Comparison of ENCODE assay signal across 7 fruit fly cellular contexts in genomic region chr3L:6752278-6753096, dm6.
TF ChIP-seq lines count a peak whose summit lies in the region.

Gene velo, minus strand, starts transcription at chr3L:6752752.
Gene Sbds, plus strand, starts transcription at chr3L:6752913.

- peak; percentile 93 for TF ChIP-seq CTCF in S2 (optimal IDR thresholded peaks at IDR 0.05; lab: Kevin White, UChicago)
- TF ChIP-seq CTCF in whole organism, embryonic (GFP tag; optimal IDR thresholded peaks at IDR 0.05; lab: Kevin White, UChicago): peak; percentile 96

TF ChIP-seq in whole organism, 6 proteins besides CTCF, POLR2A, EP300 and RAD21:
- TF ChIP-seq psq (optimal IDR thresholded peaks at IDR 0.05; lab: Kevin White, UChicago): peak; percentile 22
- no peak for TF ChIP-seq usp (GFP tag; optimal IDR thresholded peaks at IDR 0.05; lab: Kevin White, UChicago)
- TF ChIP-seq EcR (GFP tag; optimal IDR thresholded peaks at IDR 0.05; lab: Kevin White, UChicago): no peak
- TF ChIP-seq pan (optimal IDR thresholded peaks at IDR 0.05; lab: Kevin White, UChicago): no peak
- TF ChIP-seq CG8478 (optimal IDR thresholded peaks at IDR 0.05; lab: Kevin White, UChicago): no peak
- no peak for TF ChIP-seq Dll (optimal IDR thresholded peaks at IDR 0.05; lab: Kevin White, UChicago)

TF ChIP-seq in whole organism, adult, 20 proteins besides CTCF, POLR2A, EP300 and RAD21 (continues in another document):
- TF ChIP-seq CG5204 (GFP tag; optimal IDR thresholded peaks at IDR 0.05; lab: Kevin White, UChicago): no peak
- no peak for TF ChIP-seq cic (GFP tag; optimal IDR thresholded peaks at IDR 0.05; lab: Kevin White, UChicago)
- TF ChIP-seq CG7045 (GFP tag; optimal IDR thresholded peaks at IDR 0.05; lab: Kevin White, UChicago): peak; percentile 45
- peak; percentile 16 for TF ChIP-seq CG1620 (GFP tag; optimal IDR thresholded peaks at IDR 0.05; lab: Kevin White, UChicago)
- peak; percentile 26 for TF ChIP-seq Crg-1 (GFP tag; optimal IDR thresholded peaks at IDR 0.05; lab: Kevin White, UChicago)
- TF ChIP-seq CG33017 (tag; optimal IDR thresholded peaks at IDR 0.05; lab: Kevin White, UChicago): peak; percentile 72
- peak; percentile 66 for TF ChIP-seq CG14711 (tag; optimal IDR thresholded peaks at IDR 0.05; lab: Kevin White, UChicago)
- no peak for TF ChIP-seq cnc (optimal IDR thresholded peaks at IDR 0.05; lab: Kevin White, UChicago)
- TF ChIP-seq kay (GFP tag; lab: Kevin White, UChicago; ENCODE audit: borderline replicate concordance): no peak
- TF ChIP-seq Clk (GFP tag; optimal IDR thresholded peaks at IDR 0.05; lab: Kevin White, UChicago): no peak
- TF ChIP-seq ovo (GFP tag; optimal IDR thresholded peaks at IDR 0.05; lab: Kevin White, UChicago): peak; percentile 36
- peak; percentile 47 for TF ChIP-seq pad (GFP tag; optimal IDR thresholded peaks at IDR 0.05; lab: Kevin White, UChicago)
- TF ChIP-seq bab1 (GFP tag; optimal IDR thresholded peaks at IDR 0.05; lab: Kevin White, UChicago): peak; percentile 32
- peak; percentile 75 for TF ChIP-seq CG11617 (GFP tag; optimal IDR thresholded peaks at IDR 0.05; lab: Kevin White, UChicago)
- peak; percentile 30 for TF ChIP-seq Hr96 (GFP tag; optimal IDR thresholded peaks at IDR 0.05; lab: Kevin White, UChicago)
- peak; percentile 50 for TF ChIP-seq Mnt (GFP tag; optimal IDR thresholded peaks at IDR 0.05; lab: Kevin White, UChicago)
- TF ChIP-seq CG12768 (GFP tag; optimal IDR thresholded peaks at IDR 0.05; lab: Kevin White, UChicago): peak; percentile 58

TF ChIP-seq in whole organism, embryonic, 481 proteins besides CTCF, POLR2A, EP300 and RAD21 (continues in another document):
- TF ChIP-seq tap (tag; optimal IDR thresholded peaks at IDR 0.05; lab: Kevin White, UChicago) (no peak), gro (GFP tag; optimal IDR thresholded peaks at IDR 0.05; lab: Kevin White, UChicago) (peak; percentile 24), sens (GFP tag; lab: Kevin White, UChicago) (peak; percentile 53), CG3847 (GFP tag; IDR thresholded peaks at IDR 0.05; lab: Robert Waterston, UW) (peak; percentile 62), CG7357 (GFP tag; IDR thresholded peaks at IDR 0.05; lab: Robert Waterston, UW) (no peak), dm (GFP tag; optimal IDR thresholded peaks at IDR 0.05; lab: Kevin White, UChicago) (peak; percentile 77), CG32772 (GFP tag; IDR thresholded peaks at IDR 0.05; lab: Robert Waterston, UW) (peak; percentile 36; the same call in 1 of the 2 replicates), CG6683 (GFP tag; optimal IDR thresholded peaks at IDR 0.05; lab: Kevin White, UChicago) (no peak), CG16863 (GFP tag; optimal IDR thresholded peaks at IDR 0.05; lab: Kevin White, UChicago) (no peak), ci (GFP tag; IDR thresholded peaks at IDR 0.05; lab: Robert Waterston, UW) (peak; percentile 57; the same call in 2 of the 3 replicates), tna (GFP tag; IDR thresholded peaks at IDR 0.05; lab: Robert Waterston, UW; ENCODE audit: partially characterized antibody) (peak; percentile 34), toy (GFP tag; IDR thresholded peaks at IDR 0.05; lab: Robert Waterston, UW) (no peak), Dip2 (GFP tag; IDR thresholded peaks at IDR 0.05; lab: Robert Waterston, UW) (no peak), Nf-YB (GFP tag; optimal IDR thresholded peaks at IDR 0.05; lab: Kevin White, UChicago) (no peak), CG1603 (tag; optimal IDR thresholded peaks at IDR 0.05; lab: Kevin White, UChicago) (peak; percentile 68), hb (GFP tag; IDR thresholded peaks at IDR 0.05; lab: Robert Waterston, UW; ENCODE audit: partially characterized antibody) (peak; percentile 75; the same call in 2 of the 3 replicates), scrt (GFP tag; optimal IDR thresholded peaks at IDR 0.05; lab: Kevin White, UChicago) (peak; percentile 23)

TF ChIP-seq in whole organism, prepupa, 60 proteins besides CTCF, POLR2A, EP300 and RAD21 (continues in another document):
- TF ChIP-seq dsx (GFP tag; optimal IDR thresholded peaks at IDR 0.05; lab: Kevin White, UChicago; ENCODE audit: poor library complexity, severe bottlenecking) (peak; percentile 39), fd59A (GFP tag; optimal IDR thresholded peaks at IDR 0.05; lab: Kevin White, UChicago) (no peak), CG6808 (GFP tag; optimal IDR thresholded peaks at IDR 0.05; lab: Kevin White, UChicago) (no peak), CG11762 (GFP tag; optimal IDR thresholded peaks at IDR 0.05; lab: Kevin White, UChicago; ENCODE audit: insufficient read depth) (peak; percentile 17), CG16779 (tag; optimal IDR thresholded peaks at IDR 0.05; lab: Kevin White, UChicago) (no peak), CG6792 (GFP tag; optimal IDR thresholded peaks at IDR 0.05; lab: Kevin White, UChicago) (no peak), CG34406 (GFP tag; optimal IDR thresholded peaks at IDR 0.05; lab: Kevin White, UChicago) (no peak), Lpt (GFP tag; optimal IDR thresholded peaks at IDR 0.05; lab: Kevin White, UChicago) (peak; percentile 13), lz (GFP tag; optimal IDR thresholded peaks at IDR 0.05; lab: Kevin White, UChicago) (peak; percentile 37), achi (GFP tag; optimal IDR thresholded peaks at IDR 0.05; lab: Kevin White, UChicago) (peak; percentile 46), Ets96B (tag; optimal IDR thresholded peaks at IDR 0.05; lab: Kevin White, UChicago) (peak; percentile 33), CG11294 (GFP tag; IDR thresholded peaks at IDR 0.05; lab: Robert Waterston, UW) (no peak), Hr4 (GFP tag; optimal IDR thresholded peaks at IDR 0.05; lab: Kevin White, UChicago) (no peak), net (GFP tag; optimal IDR thresholded peaks at IDR 0.05; lab: Kevin White, UChicago) (no peak), esn (GFP tag; optimal IDR thresholded peaks at IDR 0.05; lab: Kevin White, UChicago) (peak; percentile 36), acj6 (GFP tag; optimal IDR thresholded peaks at IDR 0.05; lab: Kevin White, UChicago) (peak; percentile 58), CG8119 (GFP tag; IDR thresholded peaks at IDR 0.05; lab: Robert Waterston, UW) (0 out of 3 replicates have a peak, but pooled peaks have one; percentile 46), Gug (GFP tag; IDR thresholded peaks at IDR 0.05; lab: Robert Waterston, UW) (no peak)

TF ChIP-seq in whole organism, pupa, 21 proteins besides CTCF, POLR2A, EP300 and RAD21:
- no peak for TF ChIP-seq CG8301 (tag; optimal IDR thresholded peaks at IDR 0.05; lab: Kevin White, UChicago)
- no peak for TF ChIP-seq CG8159 (tag; optimal IDR thresholded peaks at IDR 0.05; lab: Kevin White, UChicago)
- peak; percentile 22; the same call in 1 of the 2 replicates for TF ChIP-seq Ets98B (GFP tag; IDR thresholded peaks at IDR 0.05; lab: Robert Waterston, UW)
- TF ChIP-seq CG4496 (GFP tag; IDR thresholded peaks at IDR 0.05; lab: Robert Waterston, UW): peak; percentile 56
- peak; percentile 31 for TF ChIP-seq CG15710 (tag; optimal IDR thresholded peaks at IDR 0.05; lab: Kevin White, UChicago)
- peak; percentile 28 for TF ChIP-seq Snoo (tag; optimal IDR thresholded peaks at IDR 0.05; lab: Kevin White, UChicago)

TF ChIP-seq in whole organism, wandering third instar larva, 38 proteins besides CTCF, POLR2A, EP300 and RAD21 (continues in another document):
- TF ChIP-seq N (GFP tag; optimal IDR thresholded peaks at IDR 0.05; lab: Kevin White, UChicago) (no peak), usp (GFP tag; optimal IDR thresholded peaks at IDR 0.05; lab: Kevin White, UChicago) (no peak), Hnf4 (GFP tag; optimal IDR thresholded peaks at IDR 0.05; lab: Kevin White, UChicago) (no peak), Mio (GFP tag; optimal IDR thresholded peaks at IDR 0.05; lab: Kevin White, UChicago) (no peak), sv (GFP tag; optimal IDR thresholded peaks at IDR 0.05; lab: Kevin White, UChicago) (peak; percentile 15), Dif (GFP tag; optimal IDR thresholded peaks at IDR 0.05; lab: Kevin White, UChicago; ENCODE audit: partially characterized antibody) (no peak), Jra (GFP tag; optimal IDR thresholded peaks at IDR 0.05; lab: Kevin White, UChicago) (peak; percentile 47), psq (GFP tag; optimal IDR thresholded peaks at IDR 0.05; lab: Kevin White, UChicago) (peak; percentile 97), Dfd (GFP tag; optimal IDR thresholded peaks at IDR 0.05; lab: Kevin White, UChicago) (no peak), br (GFP tag; optimal IDR thresholded peaks at IDR 0.05; lab: Kevin White, UChicago) (peak; percentile 3), dsf (GFP tag; optimal IDR thresholded peaks at IDR 0.05; lab: Kevin White, UChicago; ENCODE audit: borderline replicate concordance) (no peak), ey (GFP tag; optimal IDR thresholded peaks at IDR 0.05; lab: Kevin White, UChicago) (no peak), sage (GFP tag; optimal IDR thresholded peaks at IDR 0.05; lab: Kevin White, UChicago) (peak; percentile 30), Rel (GFP tag; optimal IDR thresholded peaks at IDR 0.05; lab: Kevin White, UChicago) (peak; percentile 22), Rel (tag; optimal IDR thresholded peaks at IDR 0.05; lab: Kevin White, UChicago) (peak; percentile 88), dl (GFP tag; optimal IDR thresholded peaks at IDR 0.05; lab: Kevin White, UChicago; ENCODE audit: insufficient read depth in 1 of 2, partially characterized antibody in 2 of 2) (no peak), fru (GFP tag; optimal IDR thresholded peaks at IDR 0.05; lab: Kevin White, UChicago) (no peak), Sp1 (GFP tag; optimal IDR thresholded peaks at IDR 0.05; lab: Kevin White, UChicago) (peak; percentile 54), HLH106 (tag; optimal IDR thresholded peaks at IDR 0.05; lab: Kevin White, UChicago) (peak; percentile 67), jim (GFP tag; optimal IDR thresholded peaks at IDR 0.05; lab: Kevin White, UChicago) (no peak), lola (GFP tag; optimal IDR thresholded peaks at IDR 0.05; lab: Kevin White, UChicago) (no peak), Hr78 (GFP tag; optimal IDR thresholded peaks at IDR 0.05; lab: Kevin White, UChicago) (no peak), foxo (GFP tag; optimal IDR thresholded peaks at IDR 0.05; lab: Kevin White, UChicago) (peak in 1 of 2 experiments; percentile 67), woc (GFP tag; optimal IDR thresholded peaks at IDR 0.05; lab: Kevin White, UChicago) (peak; percentile 5), Myc (optimal IDR thresholded peaks at IDR 0.05; lab: Kevin White, UChicago) (peak; percentile 45), Abd-B (GFP tag; optimal IDR thresholded peaks at IDR 0.05; lab: Kevin White, UChicago) (no peak), rgr (GFP tag; optimal IDR thresholded peaks at IDR 0.05; lab: Kevin White, UChicago) (peak; percentile 64), dmrt93B (GFP tag; optimal IDR thresholded peaks at IDR 0.05; lab: Kevin White, UChicago) (peak; percentile 31), h (GFP tag; optimal IDR thresholded peaks at IDR 0.05; lab: Kevin White, UChicago) (peak; percentile 25), brk (GFP tag; optimal IDR thresholded peaks at IDR 0.05; lab: Kevin White, UChicago) (no peak), GATAd (GFP tag; optimal IDR thresholded peaks at IDR 0.05; lab: Kevin White, UChicago) (no peak), CG9705 (GFP tag; optimal IDR thresholded peaks at IDR 0.05; lab: Kevin White, UChicago) (peak; percentile 41), CrebA (GFP tag; optimal IDR thresholded peaks at IDR 0.05; lab: Kevin White, UChicago; ENCODE audit: borderline replicate concordance) (no peak)
